Worm (Caenorhabditis elegans): ENCODE data around the gene tsp-5.
A peak's percentile ranks its signal among the peaks of the same experiment; 100 is the strongest.

tsp-5 gene

DNA sequence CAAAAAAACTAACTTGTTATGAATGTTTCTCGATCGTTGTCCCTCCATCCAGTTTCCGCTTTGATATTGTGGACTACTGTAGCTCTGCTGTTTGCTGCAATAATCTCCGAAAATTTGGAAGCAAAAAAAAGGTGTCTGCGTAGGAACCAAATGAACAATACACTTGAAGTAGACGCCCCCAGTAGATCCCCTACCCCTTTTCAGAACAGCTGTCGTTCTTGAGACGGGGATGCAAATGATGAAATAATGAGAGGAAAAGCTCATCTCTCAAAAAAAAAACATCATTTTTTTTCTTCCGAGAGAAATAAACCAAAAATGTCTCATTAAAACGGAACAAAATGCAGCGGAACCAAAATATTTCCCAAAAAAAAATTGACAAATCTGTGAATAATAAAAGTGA is 34.2 kb downstream of the tsp-5 start:
- TF ChIP-seq pha-4 (tag; optimal IDR thresholded peaks at IDR 0.05) (no peak), mls-2 (tag; optimal IDR thresholded peaks at IDR 0.05) (no peak), hlh-1 (tag; optimal IDR thresholded peaks at IDR 0.05) (peak; percentile 86)

DNA sequence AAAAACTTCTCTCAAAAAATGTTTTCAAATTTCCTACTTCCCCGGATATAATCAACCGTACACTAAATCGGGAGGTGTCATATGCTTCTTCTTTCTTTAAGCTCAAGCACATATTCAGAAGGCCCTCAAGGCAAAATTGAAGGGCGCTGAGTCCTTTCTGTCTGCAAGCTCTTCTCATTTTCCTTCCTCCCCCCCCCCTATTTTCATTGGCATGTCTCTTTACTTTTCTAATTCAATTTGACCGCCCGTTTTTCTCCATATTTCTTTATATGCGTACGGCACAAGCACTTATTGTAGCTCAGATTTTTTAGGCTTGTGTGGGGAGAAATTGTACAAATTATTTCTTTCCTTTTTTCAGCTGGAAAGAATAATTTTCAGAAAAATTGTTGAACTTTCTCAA is 36.0 kb downstream of the tsp-5 start:
- peak; percentile 64 for TF ChIP-seq ces-1 (GFP tag; optimal IDR thresholded peaks at IDR 0.05)
- TF ChIP-seq ztf-11 (tag; optimal IDR thresholded peaks at IDR 0.05), result no peak
- no peak for TF ChIP-seq nhr-237 (tag; optimal IDR thresholded peaks at IDR 0.05)

DNA sequence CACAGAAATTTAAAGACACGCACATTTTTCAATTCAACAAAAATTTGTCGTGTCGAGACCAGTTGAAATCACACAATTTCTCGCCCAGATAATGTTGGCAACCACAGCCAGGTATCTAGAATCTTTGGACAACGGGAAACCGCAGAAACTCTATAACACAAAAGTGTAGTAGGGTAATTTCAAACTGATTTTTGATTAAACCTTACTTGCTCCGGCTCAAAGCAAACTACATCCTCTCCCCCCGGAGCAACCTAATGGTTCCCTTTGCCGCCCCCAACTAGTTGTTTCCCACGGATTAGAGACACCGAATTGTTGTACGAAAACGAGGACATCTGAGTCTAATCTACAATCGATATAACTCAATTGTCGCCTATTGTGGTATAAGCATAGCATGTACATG is 37.2 kb downstream of the tsp-5 start:
- TF ChIP-seq blmp-1 (tag; optimal IDR thresholded peaks at IDR 0.05) (no peak), ces-1 (GFP tag; optimal IDR thresholded peaks at IDR 0.05) (peak; percentile 62)

DNA sequence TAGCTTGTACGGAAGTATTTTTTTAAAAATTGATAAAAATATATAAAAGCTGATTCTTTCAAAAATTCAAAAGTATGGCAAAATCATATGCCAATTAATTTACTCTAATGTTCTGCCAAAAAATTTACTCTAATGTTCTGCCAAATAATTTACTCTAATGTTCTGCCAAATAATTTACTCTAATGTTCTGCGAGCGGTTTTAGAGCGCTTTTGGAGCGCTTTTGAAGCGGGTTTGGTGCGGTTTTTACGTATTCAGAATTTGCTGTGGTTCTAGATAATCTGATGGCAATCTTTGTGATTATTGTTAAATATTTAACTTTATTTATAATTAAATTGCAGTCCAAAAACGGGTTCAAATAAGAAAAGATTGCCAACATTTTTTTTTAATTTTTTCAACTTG is 42.2 kb downstream of the tsp-5 start:
- no peak for TF ChIP-seq nhr-76 (tag; optimal IDR thresholded peaks at IDR 0.05)
- peak; percentile 54 for TF ChIP-seq M03D4.4 (tag; optimal IDR thresholded peaks at IDR 0.05)
- no peak for TF ChIP-seq snpc-4 (tag; optimal IDR thresholded peaks at IDR 0.05)
- no peak for TF ChIP-seq ceh-83 (GFP tag; optimal IDR thresholded peaks at IDR 0.05)
- no peak for TF ChIP-seq lsy-2 (tag; optimal IDR thresholded peaks at IDR 0.05)
- peak; percentile 50 for TF ChIP-seq sptf-1 (tag; optimal IDR thresholded peaks at IDR 0.05)
- TF ChIP-seq nhr-237 (tag; optimal IDR thresholded peaks at IDR 0.05), result no peak
- no peak for TF ChIP-seq tbx-8 (GFP tag; optimal IDR thresholded peaks at IDR 0.05)
- TF ChIP-seq unc-39 (tag; optimal IDR thresholded peaks at IDR 0.05), result no peak
- no peak for TF ChIP-seq flh-1 (GFP tag; optimal IDR thresholded peaks at IDR 0.05)
- TF ChIP-seq cnd-1 (tag; optimal IDR thresholded peaks at IDR 0.05), result no peak
- TF ChIP-seq lin-13 (tag; optimal IDR thresholded peaks at IDR 0.05), result no peak
- no peak for TF ChIP-seq ham-2 (GFP tag; optimal IDR thresholded peaks at IDR 0.05)

DNA sequence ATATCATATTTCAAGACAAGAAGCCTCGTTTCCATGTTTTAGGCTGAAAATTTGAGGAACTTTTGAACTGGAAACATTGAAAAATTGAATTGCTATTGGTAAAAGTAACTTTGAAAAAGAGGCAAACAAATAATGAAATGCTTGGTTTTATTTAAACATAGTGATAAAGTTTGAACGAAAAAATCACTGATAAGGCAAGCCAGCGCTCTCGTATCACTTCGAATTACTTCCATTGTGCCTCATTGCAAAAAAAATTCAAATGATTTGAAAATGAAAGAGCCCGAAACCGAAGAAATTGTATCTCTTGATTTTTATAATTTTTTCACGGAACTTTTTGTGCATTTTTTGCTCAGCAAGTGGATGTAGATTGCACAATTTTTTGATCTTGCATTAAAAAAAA is 43.4 kb downstream of the tsp-5 start, which contains the start of gene F52G2.3:
F52G2.3 (minus strand) TSS at position 43 of the 400 bp plus-strand sequence.
- no peak for TF ChIP-seq ceh-83 (GFP tag; optimal IDR thresholded peaks at IDR 0.05)
- TF ChIP-seq unc-62 (GFP tag; optimal IDR thresholded peaks at IDR 0.05), result no peak
- TF ChIP-seq mls-2 (tag; optimal IDR thresholded peaks at IDR 0.05), result no peak

All from whole organism, mixed stage, embryonic.